Worm (Caenorhabditis elegans) whole organism, mixed stage, embryonic: Measurements from ENCODE around the gene pafo-1.

Source experiments
- M03D4.4 ChIP-seq: sonication (generic microtip); optimal IDR thresholded peaks from 2 replicates; lab custom pipeline; 2017; ENCODE audit warnings: mild to moderate bottlenecking, missing genetic modification characterization, missing compliant biosample characterization
- bed-3 ChIP-seq: fragments of 200-800 bp; sonication (Bioruptor generic); optimal IDR thresholded peaks from 3 replicates; lab custom pipeline; 2018; ENCODE audit warnings: mild to moderate bottlenecking, missing genetic modification characterization, moderate library complexity, missing compliant biosample characterization
- blmp-1 ChIP-seq: fragments of 150-350 bp; optimal IDR thresholded peaks from 2 replicates; lab custom pipeline; 2014; ENCODE audit warnings: missing biosample characterization, missing genetic modification characterization
- ceh-39 ChIP-seq: fragments of 150-350 bp; optimal IDR thresholded peaks from 2 replicates; lab custom pipeline; 2014; ENCODE audit warnings: missing biosample characterization, missing genetic modification characterization
- ceh-43 ChIP-seq: fragments of 200-800 bp; sonication (Bioruptor generic); optimal IDR thresholded peaks from 2 replicates; lab custom pipeline; 2018; ENCODE audit warnings: mild to moderate bottlenecking, missing genetic modification characterization, moderate library complexity, missing compliant biosample characterization
- ceh-83 ChIP-seq: fragments of 200-800 bp; sonication (Bioruptor generic); optimal IDR thresholded peaks from 2 replicates; lab custom pipeline; 2018; ENCODE audit warnings: mild to moderate bottlenecking, missing genetic modification characterization, missing compliant biosample characterization
- ces-1 ChIP-seq: fragments of 150-350 bp; optimal IDR thresholded peaks from 2 replicates; lab custom pipeline; 2014; ENCODE audit warnings: missing biosample characterization, missing genetic modification reagents, missing genetic modification characterization
- drap-1 ChIP-seq: fragments of 200-800 bp; sonication (Bioruptor generic); optimal IDR thresholded peaks from 3 replicates; lab custom pipeline; 2018; ENCODE audit warnings: mild to moderate bottlenecking, missing genetic modification characterization, missing compliant biosample characterization
- elt-1 ChIP-seq: sonication (generic microtip); optimal IDR thresholded peaks from 2 replicates; lab custom pipeline; 2017; ENCODE audit warnings: missing genetic modification characterization, mild to moderate bottlenecking, missing compliant biosample characterization, antibody characterized with exemption, moderate library complexity, borderline replicate concordance; ENCODE audit not compliant: insufficient read depth
- elt-3 ChIP-seq: fragments of 150-350 bp; optimal IDR thresholded peaks from 2 replicates; lab custom pipeline; 2014; ENCODE audit warnings: missing biosample characterization, missing genetic modification characterization
- flh-1 ChIP-seq: fragments of 200-800 bp; sonication (Bioruptor generic); optimal IDR thresholded peaks from 2 replicates; lab custom pipeline; 2018; ENCODE audit warnings: mild to moderate bottlenecking, missing genetic modification characterization, moderate library complexity, missing compliant biosample characterization
- ham-2 ChIP-seq: fragments of 200-800 bp; sonication (Bioruptor generic); optimal IDR thresholded peaks from 2 replicates; lab custom pipeline; 2018; ENCODE audit warnings: mild to moderate bottlenecking, missing genetic modification characterization, missing compliant biosample characterization
- hlh-1 ChIP-seq: fragments of 150-350 bp; optimal IDR thresholded peaks from 2 replicates; lab custom pipeline; 2014; ENCODE audit warnings: missing biosample characterization, missing genetic modification reagents, missing genetic modification characterization
- lin-13 ChIP-seq: fragments of 150-350 bp; optimal IDR thresholded peaks from 2 replicates; lab custom pipeline; 2014; ENCODE audit warnings: missing biosample characterization, missing genetic modification characterization
- lin-32 ChIP-seq: fragments of 200-800 bp; sonication (Bioruptor generic); optimal IDR thresholded peaks from 2 replicates; lab custom pipeline; 2018; ENCODE audit warnings: mild to moderate bottlenecking, missing genetic modification characterization, missing compliant biosample characterization
- mab-5 ChIP-seq: fragments of 150-350 bp; optimal IDR thresholded peaks from 2 replicates; lab custom pipeline; 2014; ENCODE audit warnings: missing biosample characterization, missing genetic modification characterization
- mep-1 ChIP-seq: fragments of 150-350 bp; optimal IDR thresholded peaks from 2 replicates; lab custom pipeline; 2017; ENCODE audit warnings: missing biosample characterization, missing genetic modification reagents, missing genetic modification characterization, inconsistent platforms
- mls-2 ChIP-seq: sonication (generic microtip); optimal IDR thresholded peaks from 2 replicates; lab custom pipeline; 2016; ENCODE audit warnings: mild to moderate bottlenecking, missing genetic modification characterization, moderate library complexity, missing compliant biosample characterization
- nhr-12 ChIP-seq: fragments of 150-350 bp; optimal IDR thresholded peaks from 2 replicates; lab custom pipeline; 2014; ENCODE audit warnings: missing biosample characterization, missing genetic modification characterization
- nhr-2 ChIP-seq: fragments of 150-350 bp; optimal IDR thresholded peaks from 2 replicates; lab custom pipeline; 2014; ENCODE audit warnings: missing biosample characterization, missing genetic modification characterization
- nhr-237 ChIP-seq: fragments of 150-350 bp; optimal IDR thresholded peaks from 2 replicates; lab custom pipeline; 2014; ENCODE audit warnings: missing biosample characterization, missing genetic modification characterization
- nhr-28 ChIP-seq: fragments of 150-350 bp; optimal IDR thresholded peaks from 2 replicates; lab custom pipeline; 2014; ENCODE audit warnings: missing biosample characterization, missing genetic modification characterization
- nhr-76 ChIP-seq: sonication (generic microtip); optimal IDR thresholded peaks from 2 replicates; lab custom pipeline; 2017; ENCODE audit warnings: missing biosample characterization, missing genetic modification characterization
- pha-4 ChIP-seq: fragments of 150-350 bp; optimal IDR thresholded peaks from 2 replicates; lab custom pipeline; 2018; ENCODE audit warnings: missing biosample characterization, missing genetic modification reagents, missing genetic modification characterization
- sem-2 ChIP-seq: fragments of 200-800 bp; sonication (Bioruptor generic); optimal IDR thresholded peaks from 2 replicates; lab custom pipeline; 2018; ENCODE audit warnings: mild to moderate bottlenecking, missing genetic modification characterization, missing compliant biosample characterization
- snpc-4 ChIP-seq: fragments of 150-350 bp; optimal IDR thresholded peaks from 2 replicates; lab custom pipeline; 2014; ENCODE audit warnings: missing biosample characterization, missing genetic modification characterization
- sptf-1 ChIP-seq: sonication (generic microtip); optimal IDR thresholded peaks from 2 replicates; lab custom pipeline; 2017; ENCODE audit warnings: mild to moderate bottlenecking, missing genetic modification characterization, moderate library complexity, missing compliant biosample characterization
- tbx-8 ChIP-seq: fragments of 200-800 bp; sonication (Bioruptor generic); optimal IDR thresholded peaks from 2 replicates; lab custom pipeline; 2018; ENCODE audit warnings: mild to moderate bottlenecking, missing genetic modification characterization, moderate library complexity, missing compliant biosample characterization
- unc-120 ChIP-seq: sonication (generic microtip); optimal IDR thresholded peaks from 2 replicates; lab custom pipeline; 2017; ENCODE audit warnings: missing genetic modification characterization, missing compliant biosample characterization; ENCODE audit not compliant: poor library complexity, severe bottlenecking
- unc-62 ChIP-seq: fragments of 150-350 bp; optimal IDR thresholded peaks from 2 replicates; lab custom pipeline; 2014; ENCODE audit warnings: missing biosample characterization, missing genetic modification reagents, missing genetic modification characterization
- zip-8 ChIP-seq: fragments of 150-350 bp; optimal IDR thresholded peaks from 2 replicates; lab custom pipeline; 2014; ENCODE audit warnings: missing biosample characterization, missing genetic modification characterization
- ztf-11 ChIP-seq: fragments of 150-350 bp; optimal IDR thresholded peaks from 2 replicates; lab custom pipeline; 2014; ENCODE audit warnings: missing biosample characterization, missing genetic modification characterization

The pafo-1 gene

ce11 chrV:11486680-11487079, 34.8 kb upstream of the pafo-1 start, which contains the start of gene T11F9.10:
Gene T11F9.10 (plus strand): TSS chrV:11486980.
- no peak for TF ChIP-seq ceh-43 (GFP tag; lab: Kevin White, UChicago)

- TF ChIP-seq ceh-39 (no peak), nhr-237 (no peak), snpc-4 (tag; lab: Kevin White, UChicago) (no peak), elt-1 (tag; lab: Kevin White, UChicago) (no peak), mep-1 (no peak), tbx-8 (GFP tag; lab: Kevin White, UChicago) (no peak), ztf-11 (tag; lab: Kevin White, UChicago) (no peak), unc-62 (GFP tag; lab: Kevin White, UChicago) (no peak), sptf-1 (tag; lab: Kevin White, UChicago) (no peak), sem-2 (GFP tag; lab: Kevin White, UChicago) (no peak), zip-8 (tag; lab: Kevin White, UChicago) (no peak), nhr-12 (tag; lab: Kevin White, UChicago) (no peak), lin-13 (no peak), nhr-76 (no peak), ham-2 (no peak), bed-3 (GFP tag; lab: Kevin White, UChicago) (no peak), ceh-43 (GFP tag; lab: Kevin White, UChicago) (no peak), lin-32 (GFP tag; lab: Kevin White, UChicago) (no peak), nhr-28 (tag; lab: Kevin White, UChicago) (no peak), hlh-1 (tag; lab: Kevin White, UChicago) (no peak)
These were observed 33.2 kb upstream of the pafo-1 start for ce11 chrV:11488288-11488687.

- TF ChIP-seq mab-5 (tag; lab: Kevin White, UChicago) = no peak
- no peak for TF ChIP-seq nhr-76
- no peak for TF ChIP-seq unc-120 (tag; lab: Kevin White, UChicago)
- TF ChIP-seq mls-2 (tag; lab: Kevin White, UChicago) = no peak
- TF ChIP-seq ham-2 = no peak
- no peak for TF ChIP-seq nhr-12 (tag; lab: Kevin White, UChicago)
- no peak for TF ChIP-seq ztf-11 (tag; lab: Kevin White, UChicago)
- TF ChIP-seq nhr-2 (tag; lab: Kevin White, UChicago) = no peak
- no peak for TF ChIP-seq ceh-83 (GFP tag; lab: Kevin White, UChicago)
- no peak for TF ChIP-seq lin-13
- TF ChIP-seq pha-4 (tag; lab: Kevin White, UChicago) = no peak
- no peak for TF ChIP-seq ceh-43 (GFP tag; lab: Kevin White, UChicago)
- TF ChIP-seq lin-32 (GFP tag; lab: Kevin White, UChicago) = no peak
- TF ChIP-seq blmp-1 = no peak
- TF ChIP-seq tbx-8 (GFP tag; lab: Kevin White, UChicago) = no peak
- TF ChIP-seq flh-1 (GFP tag; lab: Kevin White, UChicago) = no peak
- no peak for TF ChIP-seq unc-62 (GFP tag; lab: Kevin White, UChicago)
- TF ChIP-seq sptf-1 (tag; lab: Kevin White, UChicago) = no peak
- TF ChIP-seq drap-1 (GFP tag; lab: Kevin White, UChicago) = no peak
- TF ChIP-seq elt-3 (tag; lab: Kevin White, UChicago) = no peak
These were observed 31.1 kb upstream of the pafo-1 start, which contains the start of gene dhs-19 for ce11 chrV:11490382-11490781. Gene dhs-19 (minus strand): TSS chrV:11490482.

ce11 chrV:11492456-11492855, 29.0 kb upstream of the pafo-1 start, which contains the start of gene T11F9.21:
Gene T11F9.21 (plus strand): TSS chrV:11492756.
- no peak for TF ChIP-seq sem-2 (GFP tag; lab: Kevin White, UChicago)
- no peak for TF ChIP-seq M03D4.4 (tag; lab: Kevin White, UChicago)
- no peak for TF ChIP-seq ceh-39
- TF ChIP-seq unc-62 (GFP tag; lab: Kevin White, UChicago) = no peak
- no peak for TF ChIP-seq ces-1 (GFP tag; lab: Kevin White, UChicago)
- TF ChIP-seq ceh-43 (GFP tag; lab: Kevin White, UChicago) = no peak
- TF ChIP-seq snpc-4 (tag; lab: Kevin White, UChicago) = no peak
- TF ChIP-seq hlh-1 (tag; lab: Kevin White, UChicago) = no peak
- TF ChIP-seq nhr-237 = no peak
- TF ChIP-seq flh-1 (GFP tag; lab: Kevin White, UChicago) = no peak
- TF ChIP-seq nhr-28 (tag; lab: Kevin White, UChicago) = no peak
- no peak for TF ChIP-seq bed-3 (GFP tag; lab: Kevin White, UChicago)
- TF ChIP-seq nhr-76 = no peak
- TF ChIP-seq mab-5 (tag; lab: Kevin White, UChicago) = no peak
- no peak for TF ChIP-seq drap-1 (GFP tag; lab: Kevin White, UChicago)
